Fruit fly (Drosophila melanogaster) whole organism, embryonic: ENCODE results near the gene CG14966.

Experiments
- Awh ChIP-seq: fragments of 200-800 bp; sonication (Bioruptor generic); IDR thresholded peaks from 2 replicates; pipeline ENCODE4, ENCODE4 v1.3.6; 2022; ENCODE audit warnings: missing biosample characterization, missing genetic modification characterization
- CG10274 ChIP-seq: fragments of 200-800 bp; sonication (Bioruptor generic); optimal IDR thresholded peaks from 3 replicates; lab custom pipeline; 2017; ENCODE audit warnings: missing biosample characterization, mild to moderate bottlenecking, missing genetic modification characterization
- CG11085 ChIP-seq: fragments of 200-800 bp; sonication (Bioruptor generic); IDR thresholded peaks from 2 replicates; pipeline ENCODE4 v1.3.6; 2022; ENCODE audit warnings: missing biosample characterization, missing genetic modification characterization
- CG11504 ChIP-seq: fragments of 200-800 bp; sonication (Bioruptor generic); optimal IDR thresholded peaks from 3 replicates; lab custom pipeline; 2019; ENCODE audit warnings: missing biosample characterization, mild to moderate bottlenecking, missing genetic modification characterization, moderate library complexity
- CG12659 ChIP-seq: fragments of 200-800 bp; sonication (Bioruptor generic); optimal IDR thresholded peaks from 3 replicates; lab custom pipeline; 2017; ENCODE audit warnings: mild to moderate bottlenecking, missing biosample characterization, missing genetic modification reagents, missing genetic modification characterization
- CG17829 ChIP-seq: fragments of 200-800 bp; optimal IDR thresholded peaks from 2 replicates; lab custom pipeline; 2019; ENCODE audit warnings: missing biosample characterization, mild to moderate bottlenecking, missing genetic modification characterization, moderate library complexity
- CG2129 ChIP-seq: fragments of 200-800 bp; sonication (Bioruptor generic); IDR thresholded peaks from 2 replicates; pipeline ENCODE4 v1.3.6; 2022; ENCODE audit warnings: missing biosample characterization, missing genetic modification characterization; ENCODE audit not compliant: partially characterized antibody
- CG32767 ChIP-seq: fragments of 200-800 bp; sonication (Bioruptor generic); IDR thresholded peaks from 2 replicates; pipeline ENCODE4 v1.3.6; 2022; ENCODE audit warnings: missing biosample characterization, missing genetic modification characterization
- CG42726 ChIP-seq: fragments of 200-800 bp; sonication (Bioruptor generic); IDR thresholded peaks from 2 replicates; pipeline ENCODE4 v1.3.6; 2022; ENCODE audit warnings: missing biosample characterization, missing genetic modification characterization; ENCODE audit not compliant: partially characterized antibody
- CG4617 ChIP-seq: fragments of 200-800 bp; sonication (Bioruptor generic); optimal IDR thresholded peaks from 3 replicates; lab custom pipeline; 2016; ENCODE audit warnings: missing biosample characterization, missing genetic modification characterization, borderline replicate concordance
- CG7271 ChIP-seq: fragments of 200-800 bp; sonication (Bioruptor generic); optimal IDR thresholded peaks from 2 replicates; lab custom pipeline; 2018; ENCODE audit warnings: missing biosample characterization, mild to moderate bottlenecking, missing genetic modification characterization, moderate library complexity
- CkIIα-i1 ChIP-seq: fragments of 200-800 bp; sonication (Bioruptor generic); IDR thresholded peaks from 2 replicates; pipeline ENCODE4 v1.3.6; 2022; ENCODE audit warnings: missing biosample characterization, missing genetic modification characterization
- CrebB ChIP-seq: fragments of 200-800 bp; sonication (Bioruptor generic); optimal IDR thresholded peaks from 3 replicates; lab custom pipeline; 2018; ENCODE audit warnings: missing biosample characterization, mild to moderate bottlenecking, missing genetic modification characterization
- Dbx ChIP-seq: fragments of 200-800 bp; sonication (Bioruptor generic); IDR thresholded peaks from 3 replicates; pipeline ENCODE4 v1.3.6; 2022; ENCODE audit warnings: missing biosample characterization, missing genetic modification characterization
- E2f1 ChIP-seq: fragments of 200-800 bp; sonication (Bioruptor generic); IDR thresholded peaks from 2 replicates; pipeline ENCODE4 v1.3.6; 2022; ENCODE audit warnings: missing biosample characterization, missing genetic modification characterization
- ERR ChIP-seq: fragments of 200-800 bp; sonication (Bioruptor generic); optimal IDR thresholded peaks from 2 replicates; lab custom pipeline; 2016; ENCODE audit warnings: missing biosample characterization, missing genetic modification characterization
- Gug ChIP-seq: fragments of 200-800 bp; sonication (Bioruptor generic); IDR thresholded peaks from 4 replicates; pipeline ENCODE4 v1.3.6; 2022; ENCODE audit warnings: missing biosample characterization, missing genetic modification characterization
- Hr39 ChIP-seq: fragments of >200 bp; optimal IDR thresholded peaks from 2 replicates; lab custom pipeline; 2017
- Hr78 ChIP-seq, 2 experiments: fragments of 200-800 bp in 1 of 2; fragments of >200 bp in 1 of 2; sonication (Bioruptor generic) in 1 of 2; optimal IDR thresholded peaks; 2 replicates each; lab custom pipeline; 2017 to 2019; ENCODE audit warnings: missing biosample characterization in 2 of 2, missing genetic modification characterization in 2 of 2, mild to moderate bottlenecking in 1 of 2, moderate library complexity in 1 of 2
- Meics ChIP-seq: fragments of 200-800 bp; sonication (Bioruptor generic); optimal IDR thresholded peaks from 2 replicates; lab custom pipeline; 2017; ENCODE audit warnings: missing biosample characterization, mild to moderate bottlenecking, missing genetic modification characterization
- NC2α ChIP-seq: fragments of 200-800 bp; sonication (Bioruptor generic); optimal IDR thresholded peaks from 2 replicates; lab custom pipeline; 2016; ENCODE audit warnings: missing biosample characterization, missing genetic modification characterization
- NFAT ChIP-seq: fragments of 200-800 bp; sonication (Bioruptor generic); IDR thresholded peaks from 2 replicates; pipeline ENCODE4 v1.3.6; 2022; ENCODE audit warnings: missing biosample characterization, missing genetic modification characterization
- Oli ChIP-seq: fragments of 200-800 bp; sonication (Bioruptor generic); optimal IDR thresholded peaks from 2 replicates; lab custom pipeline; 2018; ENCODE audit warnings: missing biosample characterization, mild to moderate bottlenecking, missing genetic modification characterization, moderate library complexity
- bcd ChIP-seq: fragments of 200-800 bp; sonication (Bioruptor generic); optimal IDR thresholded peaks from 2 replicates; lab custom pipeline; 2017; ENCODE audit warnings: missing biosample characterization, mild to moderate bottlenecking, missing genetic modification characterization
- cato ChIP-seq: fragments of 200-800 bp; sonication (Bioruptor generic); optimal IDR thresholded peaks from 2 replicates; lab custom pipeline; 2016; ENCODE audit warnings: missing biosample characterization, missing genetic modification characterization, borderline replicate concordance
- chinmo ChIP-seq: fragments of 200-800 bp; sonication (Bioruptor generic); IDR thresholded peaks from 4 replicates; pipeline ENCODE4 v1.3.6; 2022; ENCODE audit warnings: missing biosample characterization, missing genetic modification characterization; ENCODE audit not compliant: partially characterized antibody
- croc ChIP-seq: fragments of 200-800 bp; sonication (Bioruptor generic); conservative IDR thresholded peaks from 3 replicates; pipeline ENCODE4 v1.3.6; 2022; ENCODE audit warnings: missing biosample characterization, missing genetic modification characterization
- dimm ChIP-seq: fragments of 200-800 bp; sonication (Bioruptor generic); IDR thresholded peaks from 2 replicates; pipeline ENCODE4 v1.3.6; 2022; ENCODE audit warnings: missing biosample characterization, missing genetic modification characterization
- dpn ChIP-seq, 2 experiments: fragments of 200-800 bp; sonication (Bioruptor generic); optimal IDR thresholded peaks; 3 replicates each; lab custom pipeline; 2016; ENCODE audit warnings: missing biosample characterization in 2 of 2, missing genetic modification characterization in 2 of 2
- exex ChIP-seq: fragments of 200-800 bp; sonication (Bioruptor generic); optimal IDR thresholded peaks from 4 replicates; lab custom pipeline; 2018; ENCODE audit warnings: missing biosample characterization, mild to moderate bottlenecking, missing genetic modification characterization, moderate library complexity
- fd96Cb ChIP-seq: fragments of 200-800 bp; sonication (Bioruptor generic); optimal IDR thresholded peaks from 2 replicates; lab custom pipeline; 2018; ENCODE audit warnings: missing biosample characterization, mild to moderate bottlenecking, missing genetic modification characterization, moderate library complexity
- gce ChIP-seq: fragments of 200-800 bp; sonication (Bioruptor generic); IDR thresholded peaks from 3 replicates; pipeline ENCODE4 v1.3.6; 2022; ENCODE audit warnings: missing biosample characterization, missing genetic modification characterization
- gem ChIP-seq: fragments of 200-800 bp; sonication (Bioruptor generic); optimal IDR thresholded peaks from 2 replicates; lab custom pipeline; 2019; ENCODE audit warnings: missing biosample characterization, mild to moderate bottlenecking, missing genetic modification characterization, moderate library complexity
- grau ChIP-seq: fragments of 200-800 bp; optimal IDR thresholded peaks from 3 replicates; lab custom pipeline; 2019; ENCODE audit warnings: missing biosample characterization, mild to moderate bottlenecking, missing genetic modification characterization, moderate library complexity
- gro ChIP-seq: fragments of 200-800 bp; sonication (Bioruptor generic); optimal IDR thresholded peaks from 2 replicates; lab custom pipeline; 2016; ENCODE audit warnings: missing biosample characterization, missing genetic modification characterization
- hbn ChIP-seq: fragments of 200-800 bp; sonication (Bioruptor generic); IDR thresholded peaks from 2 replicates; pipeline ENCODE4 v1.3.6; 2022; ENCODE audit warnings: missing biosample characterization, missing genetic modification characterization; ENCODE audit not compliant: partially characterized antibody
- ind ChIP-seq: fragments of 200-800 bp; sonication (Bioruptor generic); optimal IDR thresholded peaks from 3 replicates; lab custom pipeline; 2016; ENCODE audit warnings: missing biosample characterization, missing genetic modification characterization
- jigr1 ChIP-seq: fragments of 200-800 bp; sonication (Bioruptor generic); IDR thresholded peaks from 3 replicates; pipeline ENCODE4 v1.3.6; 2022; ENCODE audit warnings: missing biosample characterization, missing genetic modification characterization
- jing ChIP-seq: fragments of 200-800 bp; sonication (Bioruptor generic); optimal IDR thresholded peaks from 2 replicates; lab custom pipeline; 2018; ENCODE audit warnings: missing biosample characterization, mild to moderate bottlenecking, missing genetic modification characterization
- kni ChIP-seq: fragments of 200-800 bp; sonication (Bioruptor generic); optimal IDR thresholded peaks from 3 replicates; lab custom pipeline; 2017; ENCODE audit warnings: mild to moderate bottlenecking, missing biosample characterization, missing genetic modification reagents, missing genetic modification characterization
- lbe ChIP-seq: fragments of 200-800 bp; sonication (Bioruptor generic); optimal IDR thresholded peaks from 2 replicates; lab custom pipeline; 2016; ENCODE audit warnings: missing biosample characterization, mild to moderate bottlenecking, missing genetic modification characterization
- nerfin-2 ChIP-seq: fragments of 200-800 bp; sonication (Bioruptor generic); IDR thresholded peaks from 2 replicates; pipeline ENCODE4 v1.3.6; 2022; ENCODE audit warnings: missing biosample characterization, missing genetic modification characterization; ENCODE audit not compliant: partially characterized antibody
- pum ChIP-seq: fragments of 200-800 bp; sonication (Bioruptor generic); optimal IDR thresholded peaks from 2 replicates; lab custom pipeline; 2016; ENCODE audit warnings: missing biosample characterization, missing genetic modification characterization
- sna ChIP-seq: fragments of 200-800 bp; sonication (Bioruptor generic); IDR thresholded peaks from 2 replicates; pipeline ENCODE4 v1.3.6; 2022; ENCODE audit warnings: missing biosample characterization, missing genetic modification characterization; ENCODE audit not compliant: partially characterized antibody
- stwl ChIP-seq: fragments of 200-800 bp; sonication (Bioruptor generic); optimal IDR thresholded peaks from 3 replicates; lab custom pipeline; 2018; ENCODE audit warnings: missing biosample characterization, mild to moderate bottlenecking, missing genetic modification characterization, moderate library complexity
- trem ChIP-seq: fragments of 200-800 bp; optimal IDR thresholded peaks from 3 replicates; lab custom pipeline; 2019; ENCODE audit warnings: missing biosample characterization, mild to moderate bottlenecking, missing genetic modification characterization, moderate library complexity
- usp ChIP-seq: fragments of >200 bp; optimal IDR thresholded peaks from 2 replicates; lab custom pipeline; 2017; ENCODE audit warnings: missing biosample characterization, missing genetic modification characterization
- wor ChIP-seq: fragments of 200-800 bp; sonication (Bioruptor generic); IDR thresholded peaks from 2 replicates; pipeline ENCODE4 v1.3.6; 2022; ENCODE audit warnings: missing biosample characterization, missing genetic modification characterization

The CG14966 gene

DNA sequence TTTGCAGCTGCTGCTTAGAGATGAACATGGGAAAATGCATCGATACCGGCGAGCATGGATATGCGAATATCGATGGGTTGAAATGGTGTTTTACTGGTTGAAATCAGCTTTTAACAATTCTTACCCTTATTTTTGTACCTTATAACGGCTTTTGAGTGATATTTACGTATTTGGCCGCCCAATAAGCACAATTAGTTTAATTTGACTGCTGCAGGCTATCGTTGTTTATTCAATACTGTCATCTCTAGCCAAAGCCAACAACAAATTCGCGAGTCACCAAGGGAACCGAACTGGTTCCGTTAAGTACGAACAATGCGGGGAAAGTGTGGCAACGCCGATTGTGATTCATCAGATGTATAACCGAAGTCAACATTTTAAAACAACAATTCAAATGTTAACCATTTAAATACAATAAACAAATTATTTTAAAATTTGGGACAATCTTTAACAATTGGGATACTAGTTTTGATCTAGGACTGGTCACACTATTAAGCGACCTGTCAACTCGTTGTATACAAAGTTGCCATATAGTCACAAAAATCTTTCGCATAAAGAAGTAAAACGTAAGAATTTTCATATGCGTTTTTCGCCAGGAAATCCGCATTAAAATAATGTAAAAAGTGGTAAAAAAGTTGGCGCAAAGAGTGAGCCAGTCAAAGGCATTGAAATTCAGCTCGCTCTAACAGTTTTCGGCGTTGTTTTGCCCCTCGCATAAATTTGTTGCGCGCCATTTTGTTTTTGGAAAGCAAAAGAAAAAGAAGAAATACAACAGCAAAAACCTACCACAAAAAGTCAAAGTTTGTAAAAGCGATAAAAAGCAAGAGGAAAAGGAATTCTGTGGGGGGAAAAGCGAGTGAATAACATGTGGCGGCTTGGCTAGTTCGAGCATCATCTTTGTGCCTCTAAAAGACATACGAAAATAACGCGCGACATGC, 49.0 kb downstream of the CG14966 start, which contains the start of the genes Usp5 and BtbVII (continued):
- TF ChIP-seq jing (GFP tag; lab: Kevin White, UChicago) (no peak), hbn (GFP tag; lab: Robert Waterston, UW) (peak; percentile 97), chinmo (GFP tag; lab: Robert Waterston, UW) (peak; percentile 99), sna (GFP tag; lab: Robert Waterston, UW) (peak; percentile 99), croc (GFP tag; lab: Robert Waterston, UW) (0 out of 3 replicates have a peak, but pooled peaks have one; percentile 39), CG4617 (peak; percentile 50), stwl (peak; percentile 61), kni (GFP tag; lab: Kevin White, UChicago) (peak; percentile 12), bcd (GFP tag; lab: Kevin White, UChicago) (peak; percentile 37), gem (tag; lab: Kevin White, UChicago) (peak; percentile 65), CrebB (tag; lab: Kevin White, UChicago) (peak; percentile 41), trem (tag; lab: Kevin White, UChicago) (peak; percentile 99), dimm (GFP tag; lab: Robert Waterston, UW) (no peak), E2f1 (GFP tag; lab: Robert Waterston, UW) (peak; percentile 49; the same call in 1 of the 2 replicates), CG42726 (GFP tag; lab: Robert Waterston, UW) (peak; percentile 49; the same call in 1 of the 2 replicates), CG10274 (GFP tag; lab: Kevin White, UChicago) (no peak), Hr39 (lab: Kevin White, UChicago) (no peak), Awh (GFP tag; lab: Robert Waterston, UW) (peak; percentile 60), Meics (GFP tag; lab: Kevin White, UChicago) (peak; percentile 23), CG12659 (peak; percentile 65), CG2129 (GFP tag; lab: Robert Waterston, UW) (peak; percentile 96), dpn (GFP tag; optimal IDR thresholded peaks at IDR 0.05; lab: Kevin White, UChicago) (peak; percentile 67 to 80), usp (GFP tag; lab: Kevin White, UChicago) (no peak), grau (tag; lab: Kevin White, UChicago) (peak; percentile 59), NC2α (GFP tag; lab: Kevin White, UChicago) (no peak), wor (no peak), gce (GFP tag; lab: Robert Waterston, UW) (no peak), Oli (tag; lab: Kevin White, UChicago) (peak; percentile 39), jigr1 (GFP tag; lab: Robert Waterston, UW) (no peak), pum (GFP tag; lab: Kevin White, UChicago) (peak; percentile 50), nerfin-2 (GFP tag; lab: Robert Waterston, UW) (peak; percentile 85), ind (peak; percentile 46), Hr78 (GFP tag; optimal IDR thresholded peaks at IDR 0.05; lab: Kevin White, UChicago) (no peak), lbe (GFP tag; lab: Kevin White, UChicago) (peak; percentile 4), CG32767 (GFP tag; lab: Robert Waterston, UW) (peak; percentile 50; the same call in 1 of the 2 replicates), Gug (GFP tag; lab: Robert Waterston, UW) (peak; percentile 65; the same call in 2 of the 4 replicates), fd96Cb (no peak), gro (GFP tag; lab: Kevin White, UChicago) (peak; percentile 53), exex (tag; lab: Kevin White, UChicago) (peak; percentile 16), ERR (GFP tag; lab: Kevin White, UChicago) (peak; percentile 6), CG7271 (tag; lab: Kevin White, UChicago) (no peak), CG17829 (tag; lab: Kevin White, UChicago) (peak; percentile 62), cato (GFP tag; lab: Kevin White, UChicago) (peak; percentile 27), CkIIα-i1 (GFP tag; lab: Robert Waterston, UW) (no peak), CG11504 (tag; lab: Kevin White, UChicago) (no peak), NFAT (GFP tag; lab: Robert Waterston, UW) (peak; percentile 67), CG11085 (no peak), Dbx (GFP tag; lab: Robert Waterston, UW) (peak; percentile 68)
